Worm (Caenorhabditis elegans) whole organism, L4 larva: ENCODE data around the gene srab-25.

Experiments
- F37D6.2 ChIP-seq: sonication (generic microtip); optimal IDR thresholded peaks from 2 replicates; lab custom pipeline; 2016; ENCODE audit warnings: mild to moderate bottlenecking, missing genetic modification characterization, missing compliant biosample characterization
- R02D3.7 ChIP-seq: fragments of 150-350 bp; sonication (generic microtip); optimal IDR thresholded peaks from 3 replicates; lab custom pipeline; 2014; ENCODE audit warnings: missing biosample characterization, missing genetic modification characterization
- T26A8.4 ChIP-seq: fragments of 200-800 bp; sonication (Bioruptor generic); IDR thresholded peaks from 2 replicates; pipeline ENCODE4 v1.3.6; 2022; ENCODE audit warnings: missing genetic modification characterization, missing compliant biosample characterization
- Y105C5A.15 ChIP-seq: fragments of 200-800 bp; sonication (Bioruptor generic); IDR thresholded peaks from 2 replicates; pipeline ENCODE4 v1.3.6; 2022; ENCODE audit warnings: missing genetic modification characterization, missing compliant biosample characterization
- Y48G9A.11 ChIP-seq: fragments of 200-800 bp; sonication (Bioruptor generic); IDR thresholded peaks from 2 replicates; pipeline ENCODE4 v1.3.6; 2022; ENCODE audit warnings: missing genetic modification reagents, missing genetic modification characterization, missing compliant biosample characterization
- ZK337.2 ChIP-seq: fragments of 200-800 bp; sonication (Bioruptor generic); IDR thresholded peaks from 2 replicates; pipeline ENCODE4 v1.3.6; 2022; ENCODE audit warnings: missing genetic modification reagents, missing genetic modification characterization, missing compliant biosample characterization
- aha-1 ChIP-seq: fragments of 150-350 bp; peaks from one replicate; lab custom pipeline; 2014; ENCODE audit warnings: missing biosample characterization, missing genetic modification characterization
- ama-1 ChIP-seq: fragments of 150-350 bp; optimal IDR thresholded peaks from 2 replicates; lab custom pipeline; 2014; ENCODE audit warnings: inconsistent platforms, mixed read lengths
- ceh-32 ChIP-seq: sonication (generic microtip); optimal IDR thresholded peaks from 2 replicates; lab custom pipeline; 2016; ENCODE audit warnings: mild to moderate bottlenecking, missing genetic modification characterization, missing compliant biosample characterization; ENCODE audit not compliant: poor library complexity
- daf-16 ChIP-seq, 3 experiments: sonication (generic microtip); optimal IDR thresholded peaks; 2 replicates each; lab custom pipeline; 2016 to 2017; ENCODE audit warnings: missing genetic modification characterization in 3 of 3, missing genetic modification reagents in 3 of 3, mild to moderate bottlenecking in 2 of 3, missing compliant biosample characterization in 2 of 3, missing biosample characterization in 1 of 3, moderate library complexity in 1 of 3
- daf-19 ChIP-seq: fragments of 200-800 bp; sonication (Bioruptor generic); conservative IDR thresholded peaks from 2 replicates; pipeline ENCODE4 v1.3.6; 2022; ENCODE audit warnings: missing genetic modification characterization, missing compliant biosample characterization
- dmd-6 ChIP-seq: fragments of 200-800 bp; sonication (Bioruptor generic); IDR thresholded peaks from 2 replicates; pipeline ENCODE4 v1.3.6; 2022; ENCODE audit warnings: missing genetic modification reagents, missing genetic modification characterization, missing compliant biosample characterization
- dve-1 ChIP-seq: sonication (generic microtip); optimal IDR thresholded peaks from 2 replicates; lab custom pipeline; 2017; ENCODE audit warnings: antibody characterized with exemption, mild to moderate bottlenecking, missing genetic modification characterization, missing compliant biosample characterization; ENCODE audit not compliant: insufficient read depth
- hif-1 ChIP-seq, 2 experiments: sonication (generic microtip); optimal IDR thresholded peaks; 2 replicates each; lab custom pipeline; 2016 to 2017; ENCODE audit warnings: missing compliant biosample characterization in 2 of 2, missing genetic modification characterization in 2 of 2, missing genetic modification reagents in 2 of 2, missing genotype in 2 of 2, mild to moderate bottlenecking in 1 of 2
- hlh-30 ChIP-seq: sonication (generic microtip); optimal IDR thresholded peaks from 2 replicates; lab custom pipeline; 2017; ENCODE audit warnings: antibody characterized with exemption, mild to moderate bottlenecking, missing genetic modification characterization, missing compliant biosample characterization; ENCODE audit not compliant: insufficient read depth
- jun-1 ChIP-seq: fragments of 150-350 bp; optimal IDR thresholded peaks from 2 replicates; lab custom pipeline; 2014; ENCODE audit warnings: missing biosample characterization, missing genetic modification reagents, missing genetic modification characterization
- lin-29 ChIP-seq: fragments of 200-800 bp; sonication (Bioruptor generic); IDR thresholded peaks from 2 replicates; pipeline ENCODE4 v1.3.6; 2022; ENCODE audit warnings: missing genetic modification reagents, missing genetic modification characterization, missing compliant biosample characterization
- lir-3 ChIP-seq: sonication (generic microtip); optimal IDR thresholded peaks from 2 replicates; lab custom pipeline; 2016; ENCODE audit warnings: mild to moderate bottlenecking, missing genetic modification characterization, missing compliant biosample characterization
- lsy-2 ChIP-seq, 2 experiments: fragments of 150-350 bp in 1 of 2; sonication (generic microtip) in 1 of 2; optimal IDR thresholded peaks; 2 replicates each; lab custom pipeline; 2014 to 2017; ENCODE audit warnings: missing biosample characterization in 2 of 2, missing genetic modification characterization in 2 of 2
- madf-9 ChIP-seq: fragments of 200-800 bp; sonication (Bioruptor generic); conservative IDR thresholded peaks from 2 replicates; pipeline ENCODE4 v1.3.6; 2022; ENCODE audit warnings: missing genetic modification reagents, missing genetic modification characterization, missing compliant biosample characterization
- mdl-1 ChIP-seq, 2 experiments: fragments of 150-350 bp in 1 of 2; sonication (generic microtip) in 1 of 2; optimal IDR thresholded peaks; 2 replicates each; lab custom pipeline; 2014 to 2017; ENCODE audit warnings: missing biosample characterization in 2 of 2, missing genetic modification characterization in 2 of 2
- mdt-29 ChIP-seq: fragments of 200-800 bp; sonication (Bioruptor generic); IDR thresholded peaks from 2 replicates; pipeline ENCODE4 v1.3.6; 2022; ENCODE audit warnings: missing genetic modification reagents, missing genetic modification characterization, missing compliant biosample characterization
- mes-2 ChIP-seq: sonication (generic microtip); optimal IDR thresholded peaks from 2 replicates; lab custom pipeline; 2016; ENCODE audit warnings: missing genotype, mild to moderate bottlenecking, missing genetic modification characterization, missing compliant biosample characterization; ENCODE audit not compliant: poor library complexity, severe bottlenecking
- mxl-2 ChIP-seq: fragments of 200-800 bp; sonication (Bioruptor generic); conservative IDR thresholded peaks from 2 replicates; pipeline ENCODE4 v1.3.6; 2022; ENCODE audit warnings: missing genetic modification reagents, missing genetic modification characterization, missing compliant biosample characterization
- mxl-3 ChIP-seq: fragments of 200-800 bp; sonication (Bioruptor generic); optimal IDR thresholded peaks from 2 replicates; lab custom pipeline; 2018; ENCODE audit warnings: mild to moderate bottlenecking, missing genetic modification characterization, missing compliant biosample characterization
- nhr-10 ChIP-seq: fragments of 150-350 bp; optimal IDR thresholded peaks from 2 replicates; lab custom pipeline; 2014; ENCODE audit warnings: missing biosample characterization, missing genetic modification characterization
- nhr-111 ChIP-seq: fragments of 200-800 bp; sonication (Bioruptor generic); optimal IDR thresholded peaks from 2 replicates; lab custom pipeline; 2018; ENCODE audit warnings: mild to moderate bottlenecking, missing genetic modification characterization, missing compliant biosample characterization
- nhr-25 ChIP-seq: sonication (generic microtip); optimal IDR thresholded peaks from 2 replicates; lab custom pipeline; 2017; ENCODE audit warnings: missing genetic modification characterization, mild to moderate bottlenecking, missing compliant biosample characterization, antibody characterized with exemption, moderate library complexity, borderline replicate concordance; ENCODE audit not compliant: insufficient read depth
- nhr-6 ChIP-seq: fragments of 150-350 bp; optimal IDR thresholded peaks from 2 replicates; lab custom pipeline; 2014; ENCODE audit warnings: missing biosample characterization, missing genetic modification characterization
- nhr-77 ChIP-seq: fragments of 150-350 bp; optimal IDR thresholded peaks from 2 replicates; lab custom pipeline; 2014; ENCODE audit warnings: missing biosample characterization, missing genetic modification characterization
- rbr-2 ChIP-seq: sonication (generic microtip); optimal IDR thresholded peaks from 2 replicates; lab custom pipeline; 2016; ENCODE audit warnings: missing genotype, missing genetic modification characterization, missing compliant biosample characterization
- set-16 ChIP-seq: fragments of 200-800 bp; sonication (Bioruptor generic); IDR thresholded peaks from 2 replicates; pipeline ENCODE4 v1.3.6; 2022; ENCODE audit warnings: missing genetic modification reagents, missing genetic modification characterization, missing compliant biosample characterization
- snpc-1.2 ChIP-seq: fragments of 200-800 bp; sonication (Bioruptor generic); IDR thresholded peaks from 2 replicates; pipeline ENCODE4 v1.3.6; 2022; ENCODE audit warnings: missing genetic modification reagents, missing genetic modification characterization, missing compliant biosample characterization
- spr-1 ChIP-seq: sonication (generic microtip); optimal IDR thresholded peaks from 2 replicates; lab custom pipeline; 2016; ENCODE audit warnings: mild to moderate bottlenecking, missing genetic modification characterization, missing compliant biosample characterization
- unc-62 ChIP-seq, 3 experiments: fragments of 150-350 bp in 1 of 3; sonication (generic microtip); optimal IDR thresholded peaks in 2 of 3; peaks in 1 of 3; 1 replicate in 1 of 3; 2 replicates in 2 of 3; lab custom pipeline; 2014 to 2017; ENCODE audit warnings: missing biosample characterization in 3 of 3, missing genetic modification characterization in 3 of 3, missing genetic modification reagents in 3 of 3, missing genotype in 1 of 3
- vab-7 ChIP-seq: fragments of 200-800 bp; sonication (Bioruptor generic); IDR thresholded peaks from 2 replicates; pipeline ENCODE4 v1.3.6; 2022; ENCODE audit warnings: missing genetic modification reagents, missing genetic modification characterization, missing compliant biosample characterization
- zip-11 ChIP-seq: fragments of 200-800 bp; sonication (Bioruptor generic); IDR thresholded peaks from 2 replicates; pipeline ENCODE4 v1.3.6; 2022; ENCODE audit warnings: missing genetic modification characterization, missing compliant biosample characterization
- zip-2 ChIP-seq: fragments of 150-350 bp; optimal IDR thresholded peaks from 2 replicates; lab custom pipeline; 2014; ENCODE audit warnings: missing biosample characterization, missing genetic modification characterization

Gene srab-25

ce11 chrV:1781922-1782321 lies 40.9 kb upstream of the srab-25 start, which contains the start of gene F36H9.5:
F36H9.5 (minus strand) TSS chrV:1782022.
- TF ChIP-seq nhr-25 (tag; lab: Kevin White, UChicago) = no peak

ce11 chrV:1779994-1780393 lies 39.0 kb upstream of the srab-25 start:
- TF ChIP-seq T26A8.4 (GFP tag; lab: Robert Waterston, UW) (no peak), unc-62 (GFP tag; optimal IDR thresholded peaks at IDR 0.05 in 1 of 2; lab: Kevin White, UChicago) (peak in 1 of 2 experiments; percentile 71), unc-62 (tag; optimal IDR thresholded peaks at IDR 0.05; lab: Kevin White, UChicago) (no peak)

ce11 chrV:1779136-1779535 lies 38.2 kb upstream of the srab-25 start, which contains the start of gene F36H9.4:
F36H9.4 (minus strand) TSS chrV:1779236.
- TF ChIP-seq nhr-6 (no peak), dve-1 (tag; lab: Kevin White, UChicago) (no peak), nhr-77 (tag; lab: Kevin White, UChicago) (no peak), daf-19 (no peak)

ce11 chrV:1774874-1775589 lies 34.1 kb upstream of the srab-25 start, which contains the start of gene F36H9.7:
F36H9.7 (minus strand) TSS chrV:1774924.
- TF ChIP-seq spr-1 (tag; lab: Kevin White, UChicago) (no peak), madf-9 (GFP tag; lab: Robert Waterston, UW) (no peak), ama-1 (no peak), nhr-111 (GFP tag; lab: Kevin White, UChicago) (no peak), R02D3.7 (tag; lab: Kevin White, UChicago) (no peak)
- TF ChIP-seq, all 104 proteins: peak for 0

DNA sequence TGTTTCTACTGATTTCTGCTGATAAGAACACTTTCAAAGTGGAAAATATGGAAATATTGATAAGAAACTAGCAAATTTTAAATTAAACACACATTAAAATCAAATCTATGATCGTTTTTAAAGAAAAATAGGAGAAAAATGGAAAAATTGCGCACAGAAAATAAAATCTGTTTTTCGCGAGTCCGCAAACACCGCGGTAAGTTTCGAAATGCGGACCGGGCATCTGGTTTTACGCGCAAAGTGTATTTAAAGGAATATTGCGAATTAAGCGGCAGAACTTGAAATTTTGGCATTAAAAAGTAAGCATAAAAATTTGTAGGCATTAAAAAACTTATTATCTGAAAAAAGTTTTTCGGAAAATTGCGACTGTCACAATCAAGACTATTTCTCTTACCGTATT lies 32.1 kb upstream of the srab-25 start:
- peak; percentile 39 for TF ChIP-seq aha-1 (tag; lab: Kevin White, UChicago)
- TF ChIP-seq dve-1 (tag; lab: Kevin White, UChicago) = peak; percentile 3
- TF ChIP-seq hlh-30 (tag; lab: Kevin White, UChicago) = peak; percentile 18
- TF ChIP-seq mes-2 (tag; lab: Kevin White, UChicago) = peak; percentile 18
- no peak for TF ChIP-seq Y105C5A.15 (GFP tag; lab: Robert Waterston, UW)
- no peak for TF ChIP-seq lir-3 (tag; lab: Kevin White, UChicago)
- peak in 1 of 2 experiments; percentile 14 for TF ChIP-seq lsy-2 (tag; optimal IDR thresholded peaks at IDR 0.05; lab: Kevin White, UChicago)

- TF ChIP-seq snpc-1.2 (GFP tag; lab: Robert Waterston, UW) = no peak
- TF ChIP-seq nhr-77 (tag; lab: Kevin White, UChicago) = no peak
- TF ChIP-seq mxl-3 (GFP tag; lab: Kevin White, UChicago) = peak; percentile 66
- peak in 1 of 2 experiments; percentile 28 for TF ChIP-seq daf-16 (GFP tag; optimal IDR thresholded peaks at IDR 0.05; lab: Kevin White, UChicago)
- peak; percentile 4 for TF ChIP-seq daf-16 (tag; optimal IDR thresholded peaks at IDR 0.05; lab: Kevin White, UChicago)
- TF ChIP-seq aha-1 (tag; lab: Kevin White, UChicago) = no peak
- TF ChIP-seq mdt-29 = no peak
- TF ChIP-seq Y48G9A.11 (GFP tag; lab: Robert Waterston, UW) = no peak
- no peak for TF ChIP-seq ceh-32
- TF ChIP-seq dve-1 (tag; lab: Kevin White, UChicago) = peak; percentile 46
- peak in 1 of 2 experiments; percentile 14 for TF ChIP-seq mdl-1 (tag; optimal IDR thresholded peaks at IDR 0.05; lab: Kevin White, UChicago)
- TF ChIP-seq zip-2 (tag; lab: Kevin White, UChicago) = no peak
- no peak for TF ChIP-seq vab-7 (GFP tag; lab: Robert Waterston, UW)
- no peak for TF ChIP-seq ZK337.2
- no peak for TF ChIP-seq F37D6.2 (tag; lab: Kevin White, UChicago)
- TF ChIP-seq lin-29 (GFP tag; lab: Robert Waterston, UW) = no peak
- no peak for TF ChIP-seq hif-1 (tag; optimal IDR thresholded peaks at IDR 0.05; lab: Kevin White, UChicago)
- no peak for TF ChIP-seq zip-11
- no peak for TF ChIP-seq mxl-2 (GFP tag; lab: Robert Waterston, UW)
- no peak for TF ChIP-seq jun-1 (tag; lab: Kevin White, UChicago)
- TF ChIP-seq set-16 (GFP tag; lab: Robert Waterston, UW) = no peak
- TF ChIP-seq nhr-10 = no peak
- TF ChIP-seq rbr-2 (tag; lab: Kevin White, UChicago) = no peak
- TF ChIP-seq dmd-6 (GFP tag; lab: Robert Waterston, UW) = peak; percentile 67
Observed at ce11 chrV:1771727-1772126, 30.8 kb upstream of the srab-25 start, which contains the start of gene dhs-13. dhs-13 (minus strand) TSS chrV:1771734.
